Worm (Caenorhabditis elegans) whole organism, L3 larva: ENCODE results near the gene Y48C3A.5.

Experiments
- R02D3.7 ChIP-seq: fragments of 150-350 bp; optimal IDR thresholded peaks from 2 replicates; lab custom pipeline; 2014; ENCODE audit warnings: missing biosample characterization, missing genetic modification characterization
- ZK546.5 ChIP-seq: sonication (generic microtip); optimal IDR thresholded peaks from 2 replicates; lab custom pipeline; 2017; ENCODE audit warnings: missing biosample characterization, missing genetic modification characterization
- ceh-16 ChIP-seq: sonication (generic microtip); optimal IDR thresholded peaks from 2 replicates; lab custom pipeline; 2017; ENCODE audit warnings: missing biosample characterization, missing genetic modification characterization
- ceh-28 ChIP-seq: fragments of 150-350 bp; optimal IDR thresholded peaks from 2 replicates; lab custom pipeline; 2014; ENCODE audit warnings: missing biosample characterization, missing genetic modification reagents, missing genetic modification characterization
- ceh-82 ChIP-seq: fragments of 150-350 bp; optimal IDR thresholded peaks from 2 replicates; lab custom pipeline; 2014; ENCODE audit warnings: missing biosample characterization, missing genetic modification characterization
- ceh-9 ChIP-seq: sonication (generic microtip); optimal IDR thresholded peaks from 2 replicates; lab custom pipeline; 2018; ENCODE audit warnings: missing biosample characterization, missing genetic modification characterization
- egl-27 ChIP-seq: sonication (generic microtip); optimal IDR thresholded peaks from 4 replicates; lab custom pipeline; 2017; ENCODE audit warnings: missing biosample characterization, missing genetic modification reagents, missing genetic modification characterization
- egl-5 ChIP-seq: fragments of 150-350 bp; optimal IDR thresholded peaks from 2 replicates; lab custom pipeline; 2017; ENCODE audit warnings: missing biosample characterization, missing genetic modification reagents, missing genetic modification characterization, inconsistent platforms
- elt-1 ChIP-seq: fragments of 150-350 bp; optimal IDR thresholded peaks from 2 replicates; lab custom pipeline; 2014; ENCODE audit warnings: missing biosample characterization, missing genetic modification characterization
- elt-2 ChIP-seq: sonication (generic microtip); optimal IDR thresholded peaks from 2 replicates; lab custom pipeline; 2016; ENCODE audit warnings: missing genetic modification reagents, mild to moderate bottlenecking, missing genetic modification characterization, missing compliant biosample characterization
- eor-1 ChIP-seq, 2 experiments: fragments of 150-350 bp; optimal IDR thresholded peaks; 2 replicates each; lab custom pipeline; 2014 to 2018; ENCODE audit warnings: missing biosample characterization in 2 of 2, missing genetic modification characterization in 2 of 2
- fkh-10 ChIP-seq: sonication (generic microtip); optimal IDR thresholded peaks from 2 replicates; lab custom pipeline; 2017; ENCODE audit warnings: missing biosample characterization, missing genetic modification reagents, missing genetic modification characterization
- fkh-2 ChIP-seq: fragments of 150-350 bp; optimal IDR thresholded peaks from 2 replicates; lab custom pipeline; 2014; ENCODE audit warnings: missing biosample characterization, missing genetic modification reagents, missing genetic modification characterization
- hmg-11 ChIP-seq: sonication (generic microtip); optimal IDR thresholded peaks from 2 replicates; lab custom pipeline; 2016; ENCODE audit warnings: missing genetic modification characterization, missing compliant biosample characterization
- lin-15B ChIP-seq: fragments of 150-350 bp; optimal IDR thresholded peaks from 2 replicates; lab custom pipeline; 2014; ENCODE audit warnings: missing biosample characterization, missing genetic modification characterization
- lin-39 ChIP-seq: fragments of 150-350 bp; optimal IDR thresholded peaks from 2 replicates; lab custom pipeline; 2018; ENCODE audit warnings: missing biosample characterization, missing genetic modification reagents, missing genetic modification characterization
- lsy-12 ChIP-seq: sonication (generic microtip); optimal IDR thresholded peaks from 2 replicates; lab custom pipeline; 2016; ENCODE audit warnings: mild to moderate bottlenecking, missing genetic modification characterization, missing compliant biosample characterization
- mdl-1 ChIP-seq: fragments of 150-350 bp; optimal IDR thresholded peaks from 2 replicates; lab custom pipeline; 2014; ENCODE audit warnings: missing biosample characterization, missing genetic modification characterization
- mml-1 ChIP-seq: fragments of 150-350 bp; sonication (generic microtip); optimal IDR thresholded peaks from 3 replicates; lab custom pipeline; 2014; ENCODE audit warnings: missing biosample characterization, missing genetic modification characterization
- nfya-1 ChIP-seq: sonication (generic microtip); optimal IDR thresholded peaks from 2 replicates; lab custom pipeline; 2017; ENCODE audit warnings: missing genetic modification characterization, mild to moderate bottlenecking, missing compliant biosample characterization, antibody characterized with exemption, moderate library complexity; ENCODE audit not compliant: insufficient read depth
- nhr-11 ChIP-seq: fragments of 150-350 bp; optimal IDR thresholded peaks from 2 replicates; lab custom pipeline; 2014; ENCODE audit warnings: missing biosample characterization, missing genetic modification characterization
- nhr-12 ChIP-seq: fragments of 150-350 bp; optimal IDR thresholded peaks from 2 replicates; lab custom pipeline; 2014; ENCODE audit warnings: missing biosample characterization, missing genetic modification characterization
- nhr-23 ChIP-seq: fragments of 150-350 bp; optimal IDR thresholded peaks from 2 replicates; lab custom pipeline; 2014; ENCODE audit warnings: missing biosample characterization, missing genetic modification reagents, missing genetic modification characterization
- nhr-25 ChIP-seq: sonication (generic microtip); optimal IDR thresholded peaks from 2 replicates; lab custom pipeline; 2017; ENCODE audit warnings: missing biosample characterization, missing genetic modification characterization
- nhr-28 ChIP-seq: fragments of 150-350 bp; optimal IDR thresholded peaks from 2 replicates; lab custom pipeline; 2014; ENCODE audit warnings: missing biosample characterization, missing genetic modification characterization
- nhr-43 ChIP-seq: sonication (generic microtip); optimal IDR thresholded peaks from 2 replicates; lab custom pipeline; 2016; ENCODE audit warnings: mild to moderate bottlenecking, missing genetic modification characterization, missing compliant biosample characterization; ENCODE audit not compliant: poor library complexity, severe bottlenecking
- nhr-76 ChIP-seq: fragments of 150-350 bp; sonication (generic microtip); optimal IDR thresholded peaks from 5 replicates; lab custom pipeline; 2014; ENCODE audit warnings: missing biosample characterization, missing genetic modification characterization
- nhr-77 ChIP-seq: fragments of 150-350 bp; optimal IDR thresholded peaks from 2 replicates; lab custom pipeline; 2014; ENCODE audit warnings: missing biosample characterization, missing genetic modification characterization
- pha-4 ChIP-seq: fragments of 150-350 bp; optimal IDR thresholded peaks from 2 replicates; lab custom pipeline; 2014; ENCODE audit warnings: missing biosample characterization, missing genetic modification reagents, missing genetic modification characterization
- sea-2 ChIP-seq: fragments of 150-350 bp; sonication (generic microtip); optimal IDR thresholded peaks from 4 replicates; lab custom pipeline; 2014; ENCODE audit warnings: missing biosample characterization, missing genetic modification reagents, missing genetic modification characterization
- skn-1 ChIP-seq: fragments of 150-350 bp; optimal IDR thresholded peaks from 2 replicates; lab custom pipeline; 2014; ENCODE audit warnings: missing biosample characterization, missing genetic modification characterization
- snpc-4 ChIP-seq: fragments of 150-350 bp; optimal IDR thresholded peaks from 2 replicates; lab custom pipeline; 2014; ENCODE audit warnings: missing biosample characterization, missing genetic modification characterization
- tbx-2 ChIP-seq: sonication (generic microtip); optimal IDR thresholded peaks from 2 replicates; lab custom pipeline; 2016; ENCODE audit warnings: mild to moderate bottlenecking, missing genetic modification characterization, missing compliant biosample characterization
- unc-39 ChIP-seq: sonication (generic microtip); optimal IDR thresholded peaks from 4 replicates; lab custom pipeline; 2017; ENCODE audit warnings: missing biosample characterization, missing genetic modification characterization
- ztf-11 ChIP-seq: fragments of 150-350 bp; optimal IDR thresholded peaks from 2 replicates; lab custom pipeline; 2014; ENCODE audit warnings: missing biosample characterization, missing genetic modification characterization

Gene Y48C3A.5

DNA sequence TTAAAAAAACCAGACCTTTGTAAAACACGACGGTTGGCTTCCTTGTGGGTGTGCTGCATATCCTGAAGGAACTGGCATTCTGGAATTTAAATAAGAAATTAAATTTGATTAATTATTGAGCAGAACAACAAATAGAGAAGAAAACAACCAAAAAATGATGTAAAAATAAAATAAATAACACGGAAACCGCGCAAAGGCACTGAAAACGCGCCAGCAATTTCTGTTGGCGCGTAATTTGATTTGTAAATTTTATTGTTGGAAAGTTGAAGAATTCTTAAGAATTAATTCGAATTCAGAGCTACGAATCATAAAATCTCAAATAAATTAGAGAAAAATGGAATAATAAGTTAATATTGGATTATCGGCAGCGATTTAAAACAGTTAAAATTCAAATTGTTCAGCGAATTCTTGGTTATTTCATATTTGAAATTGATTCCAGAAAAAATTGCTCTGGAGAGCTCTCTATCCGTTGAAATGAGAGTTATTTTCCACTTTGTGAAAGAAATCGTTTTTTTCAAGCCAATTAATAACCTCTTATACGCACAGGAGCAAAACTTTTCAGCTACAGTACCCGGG lies 33.0 kb upstream of the Y48C3A.5 start, which contains the start of gene romo-1:
romo-1 (minus strand) TSS at position 79 of the 576 bp plus-strand sequence.
- TF ChIP-seq lsy-12 (no peak), nhr-23 (tag; lab: Kevin White, UChicago) (peak; percentile 77), mdl-1 (tag; lab: Kevin White, UChicago) (no peak), nhr-11 (tag; lab: Kevin White, UChicago) (no peak), egl-5 (tag; lab: Kevin White, UChicago) (peak; percentile 52), mml-1 (tag; lab: Kevin White, UChicago) (no peak), eor-1 (tag; optimal IDR thresholded peaks at IDR 0.05; lab: Kevin White, UChicago) (no peak), nhr-25 (tag; lab: Kevin White, UChicago) (peak; percentile 53), nfya-1 (tag; lab: Kevin White, UChicago) (peak; percentile 84), nhr-28 (tag; lab: Kevin White, UChicago) (no peak), snpc-4 (tag; lab: Kevin White, UChicago) (peak; percentile 91), skn-1 (tag; lab: Kevin White, UChicago) (peak; percentile 26), pha-4 (peak; percentile 90), elt-1 (tag; lab: Kevin White, UChicago) (no peak), tbx-2 (tag; lab: Kevin White, UChicago) (peak; percentile 42), ceh-9 (tag; lab: Kevin White, UChicago) (no peak), fkh-2 (tag; lab: Kevin White, UChicago) (no peak), hmg-11 (tag; lab: Kevin White, UChicago) (peak; percentile 53), nhr-43 (peak; percentile 59), ceh-16 (no peak), R02D3.7 (tag; lab: Kevin White, UChicago) (peak; percentile 44), lin-15B (tag; lab: Kevin White, UChicago) (peak; percentile 77), unc-39 (tag; lab: Kevin White, UChicago) (no peak), elt-2 (tag; lab: Kevin White, UChicago) (peak; percentile 35), nhr-76 (tag; lab: Kevin White, UChicago) (no peak), sea-2 (GFP tag; lab: Kevin White, UChicago) (no peak), ceh-28 (no peak), lin-39 (tag; lab: Kevin White, UChicago) (peak; percentile 19), ztf-11 (tag; lab: Kevin White, UChicago) (no peak)
- TF ChIP-seq, all 47 proteins: peak for 14

DNA sequence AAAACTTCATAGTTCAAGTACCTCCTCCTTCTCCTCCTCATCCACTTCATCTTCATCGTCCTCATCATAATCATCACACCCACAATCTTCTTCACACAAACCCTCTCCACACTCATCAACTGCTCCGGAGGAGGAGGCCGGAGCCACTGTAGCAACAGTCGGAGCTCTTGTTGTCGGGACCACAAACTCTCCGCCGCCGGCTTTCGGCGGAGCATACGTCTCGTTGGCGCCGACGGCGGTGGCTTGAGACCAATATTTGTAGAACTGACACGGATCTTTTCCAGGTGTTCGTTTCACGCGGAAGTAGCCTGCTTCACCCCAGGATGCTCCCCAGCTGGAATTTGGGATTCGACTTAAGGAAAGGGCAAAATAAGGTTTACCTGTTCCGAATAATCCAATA lies 31.3 kb upstream of the Y48C3A.5 start:
- TF ChIP-seq egl-27 (tag; lab: Kevin White, UChicago) (no peak), nhr-77 (tag; lab: Kevin White, UChicago) (no peak), nhr-12 (no peak), ceh-82 (tag; lab: Kevin White, UChicago) (no peak), nhr-43 (no peak), elt-2 (tag; lab: Kevin White, UChicago) (no peak), unc-39 (tag; lab: Kevin White, UChicago) (no peak), fkh-2 (tag; lab: Kevin White, UChicago) (no peak), pha-4 (no peak), lin-15B (tag; lab: Kevin White, UChicago) (no peak), ceh-16 (no peak), elt-1 (tag; lab: Kevin White, UChicago) (no peak), nhr-23 (tag; lab: Kevin White, UChicago) (no peak), fkh-10 (GFP tag; lab: Kevin White, UChicago) (no peak), mdl-1 (tag; lab: Kevin White, UChicago) (no peak), ztf-11 (tag; lab: Kevin White, UChicago) (no peak), ceh-28 (no peak)
- TF ChIP-seq, all 47 proteins: peak for 0

DNA sequence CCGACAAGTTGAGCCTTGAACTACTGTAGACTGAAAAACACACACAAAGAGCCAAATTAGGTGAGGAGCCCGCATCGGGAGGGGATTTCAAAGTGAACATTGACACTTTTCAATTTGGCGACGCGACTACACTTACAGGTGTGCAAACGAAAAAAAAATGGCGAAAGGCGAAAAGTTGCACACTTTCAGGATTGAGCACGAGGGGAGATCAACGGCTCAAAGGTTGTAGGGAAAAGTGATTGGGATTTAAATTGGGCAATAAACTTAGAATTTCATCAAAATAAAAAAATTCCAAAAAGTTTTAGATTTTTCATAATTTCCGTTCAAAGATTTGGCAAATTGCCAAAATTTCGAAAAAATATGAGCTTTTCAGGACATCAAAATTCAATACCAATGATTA lies 27.9 kb upstream of the Y48C3A.5 start, which contains the start of gene F15D4.4:
F15D4.4 (minus strand) TSS at position 101 of the 400 bp plus-strand sequence.
- TF ChIP-seq ztf-11 (tag; lab: Kevin White, UChicago): no peak
- no peak for TF ChIP-seq fkh-10 (GFP tag; lab: Kevin White, UChicago)

DNA sequence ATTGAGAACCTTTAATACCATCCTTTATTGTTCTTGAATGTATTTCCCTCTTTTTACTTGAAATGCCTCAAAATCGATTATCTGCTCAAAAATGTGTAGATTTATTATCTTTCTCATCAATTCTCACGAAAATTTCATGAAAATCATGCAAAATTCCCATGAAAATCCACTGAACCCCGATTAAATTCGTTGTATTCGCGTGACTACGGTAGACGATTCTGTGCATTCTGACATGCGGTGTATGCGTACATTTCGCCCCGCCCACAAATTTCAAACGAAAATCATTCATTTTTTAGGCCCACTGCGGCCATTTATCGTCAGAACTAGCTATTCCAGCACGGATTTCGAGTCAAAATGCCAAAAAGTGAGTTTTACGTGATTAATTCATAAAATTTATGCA lies 25.8 kb upstream of the Y48C3A.5 start, which contains the start of gene F15D4.5:
F15D4.5 (plus strand) TSS at position 301 of the 400 bp plus-strand sequence.
- no peak for TF ChIP-seq ZK546.5 (tag; lab: Kevin White, UChicago)
